Fruit fly (Drosophila melanogaster) Kc167 (cell line): ENCODE results near the gene ScsbetaG.

Source experiments
- psq ChIP-seq: fragments of >200 bp; optimal IDR thresholded peaks from 2 replicates; lab custom pipeline; 2017; ENCODE audit warnings: missing external identifiers
- ttk ChIP-seq: sonication (Bioruptor generic); optimal IDR thresholded peaks from 2 replicates; lab custom pipeline; 2017; ENCODE audit warnings: missing external identifiers

DNA sequence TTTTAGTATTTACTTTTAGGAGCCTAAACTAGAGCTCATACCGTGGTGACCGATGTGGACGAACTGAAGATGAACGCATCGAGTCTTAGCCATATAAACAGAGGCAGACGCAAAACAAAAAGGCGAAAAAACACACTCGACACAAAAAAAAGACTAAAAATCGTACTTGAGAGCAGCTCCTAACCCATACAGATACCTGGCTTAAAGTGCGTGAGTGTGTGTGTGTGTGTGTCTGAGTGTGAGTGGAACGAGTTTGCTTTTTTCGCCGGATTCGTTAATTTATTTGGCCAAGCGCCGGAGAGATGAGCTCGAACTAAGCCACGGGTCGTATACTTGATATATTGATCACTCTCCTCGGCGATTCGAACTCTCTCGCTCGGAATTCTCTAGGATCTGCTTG is 12.4 kb downstream of the ScsbetaG start, which contains the start of gene frm:
- TF ChIP-seq ttk (lab: Kevin White, UChicago) (no peak), psq (lab: Kevin White, UChicago) (no peak)
